Fruit fly (Drosophila melanogaster): ENCODE results near the gene TwdlY.
A peak's percentile ranks its signal among the peaks of the same experiment; 100 is the strongest.

Gene TwdlY

dm6 chrX:16775083-16775482, 40.3 kb downstream of the TwdlY start:
- TF ChIP-seq noc (tag; optimal IDR thresholded peaks at IDR 0.05): no peak

DNA sequence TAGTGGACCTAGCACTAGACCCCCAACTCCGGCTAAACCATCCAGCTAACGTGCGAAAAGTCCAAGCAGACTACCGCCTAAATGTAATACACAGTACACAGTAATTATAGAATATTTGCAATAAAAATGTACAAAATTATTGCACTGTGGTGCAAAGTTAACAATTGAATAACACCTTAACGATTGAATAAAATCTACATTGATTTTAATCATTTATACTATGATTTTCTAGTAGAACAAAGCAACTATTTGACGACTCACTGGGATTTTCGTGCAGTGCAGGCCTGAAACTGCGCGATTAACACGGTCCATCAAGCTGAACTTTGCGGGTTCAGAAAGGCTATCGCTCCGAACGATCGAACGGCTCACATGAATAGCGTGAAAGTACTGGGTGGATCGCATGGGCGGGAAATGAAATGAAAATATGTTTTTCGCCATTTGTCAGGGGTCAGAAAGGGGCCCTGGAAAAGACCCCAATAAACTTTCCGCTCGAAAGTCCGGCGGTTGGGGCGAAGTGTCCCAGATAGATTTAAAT, 43.5 kb downstream of the TwdlY start:
- TF ChIP-seq noc (tag; optimal IDR thresholded peaks at IDR 0.05): peak; percentile 4

DNA sequence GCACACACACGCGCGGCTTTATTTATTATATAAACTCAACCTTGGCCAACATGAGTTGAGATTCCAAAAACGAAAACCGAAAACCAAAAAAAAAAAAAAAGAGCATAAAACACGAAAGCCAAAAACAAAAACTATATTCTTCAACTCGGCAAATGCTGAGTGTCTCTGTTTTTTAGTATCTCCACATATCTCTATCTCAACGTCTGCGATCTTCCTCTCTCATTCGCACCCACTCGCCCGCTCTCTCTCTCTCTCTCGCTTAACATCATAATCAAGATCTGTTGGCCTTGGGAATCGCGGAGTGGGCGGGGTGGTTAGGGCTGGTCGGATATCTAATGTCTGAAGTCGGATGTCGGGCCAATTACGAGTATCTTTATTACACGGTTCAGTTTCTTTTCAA, 45.5 kb downstream of the TwdlY start:
- TF ChIP-seq noc (tag; optimal IDR thresholded peaks at IDR 0.05): no peak

dm6 chrX:16781055-16781454, 46.3 kb downstream of the TwdlY start:
- TF ChIP-seq noc (tag; optimal IDR thresholded peaks at IDR 0.05): peak; percentile 33

dm6 chrX:16782175-16782916, 47.6 kb downstream of the TwdlY start:
- TF ChIP-seq noc (tag; optimal IDR thresholded peaks at IDR 0.05): peak; percentile 46

DNA sequence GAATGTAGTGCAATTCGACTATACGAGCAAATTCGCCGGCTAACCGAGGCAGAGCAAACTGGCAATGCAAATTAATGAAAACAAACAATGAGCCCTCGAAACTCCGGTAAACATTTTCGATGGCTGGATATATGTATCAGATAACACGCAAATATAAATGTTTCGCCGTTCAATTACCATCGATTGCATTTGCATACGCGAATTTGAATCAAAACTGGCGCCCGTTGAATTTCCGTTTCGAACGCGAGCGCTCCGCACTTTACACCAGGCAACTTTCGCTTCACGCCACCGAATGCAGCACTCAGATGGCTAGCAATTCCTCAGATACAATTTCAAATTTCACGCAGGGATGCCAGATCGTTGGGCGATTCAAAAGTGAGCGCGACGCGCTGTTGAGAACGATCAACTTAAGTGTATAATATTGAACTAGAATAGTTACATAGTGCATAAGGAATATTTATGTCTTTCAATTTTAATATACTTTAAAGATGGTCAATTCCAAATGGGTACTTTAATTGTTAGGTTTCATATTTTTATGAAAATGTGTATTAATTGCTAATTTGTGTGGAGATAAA, 48.5 kb downstream of the TwdlY start, which contains the start of gene if:
Gene if (minus strand): TSS at position 294 of the 575 bp plus-strand sequence.
- TF ChIP-seq noc (tag; optimal IDR thresholded peaks at IDR 0.05): no peak

- TF ChIP-seq noc (tag; optimal IDR thresholded peaks at IDR 0.05): no peak
Measured at dm6 chrX:16783743-16784142, 49.0 kb downstream of the TwdlY start, which contains the start of gene mRpL22. Gene mRpL22, plus strand, starts transcription at chrX:16783933.
